Worm (Caenorhabditis elegans) whole organism, early embryonic: Measurements from ENCODE around the gene Y53G8AM.8.

Source experiments
- aly-1 ChIP-seq: sonication (generic microtip); optimal IDR thresholded peaks from 2 replicates; lab custom pipeline; 2016; ENCODE audit warnings: missing genetic modification characterization, missing compliant biosample characterization
- ama-1 ChIP-seq: fragments of 150-350 bp; optimal IDR thresholded peaks from 2 replicates; lab custom pipeline; 2014
- ceh-13 ChIP-seq: fragments of 200-800 bp; sonication (Bioruptor generic); optimal IDR thresholded peaks from 2 replicates; lab custom pipeline; 2018; ENCODE audit warnings: mild to moderate bottlenecking, missing genetic modification characterization, missing compliant biosample characterization
- ets-7 ChIP-seq: sonication (generic microtip); optimal IDR thresholded peaks from 2 replicates; lab custom pipeline; 2016; ENCODE audit warnings: missing genotype, missing genetic modification characterization, missing compliant biosample characterization
- flt-1 ChIP-seq: fragments of 200-800 bp; sonication (Bioruptor generic); IDR thresholded peaks from 2 replicates; pipeline ENCODE4 v1.3.6; 2022; ENCODE audit warnings: missing genetic modification characterization, missing compliant biosample characterization
- hmbx-1 ChIP-seq: sonication (generic microtip); optimal IDR thresholded peaks from 2 replicates; lab custom pipeline; 2016; ENCODE audit warnings: mild to moderate bottlenecking, missing genetic modification characterization, missing compliant biosample characterization
- hnd-1 ChIP-seq: sonication (generic microtip); optimal IDR thresholded peaks from 2 replicates; lab custom pipeline; 2016; ENCODE audit warnings: missing genetic modification characterization, missing compliant biosample characterization
- pes-1 ChIP-seq: fragments of 200-800 bp; sonication (Bioruptor generic); IDR thresholded peaks from 2 replicates; pipeline ENCODE4 v1.3.6; 2022; ENCODE audit warnings: missing genetic modification reagents, missing genetic modification characterization, missing compliant biosample characterization
- sea-1 ChIP-seq: fragments of 200-800 bp; sonication (Bioruptor generic); conservative IDR thresholded peaks from 2 replicates; pipeline ENCODE4 v1.3.6; 2022; ENCODE audit warnings: missing genetic modification characterization, missing compliant biosample characterization
- tbx-11 ChIP-seq: fragments of 200-800 bp; sonication (Bioruptor generic); IDR thresholded peaks from 2 replicates; pipeline ENCODE4 v1.3.6; 2022; ENCODE audit warnings: missing genetic modification characterization, missing compliant biosample characterization
- tra-4 ChIP-seq: sonication (generic microtip); optimal IDR thresholded peaks from 2 replicates; lab custom pipeline; 2017; ENCODE audit warnings: missing genetic modification characterization, missing compliant biosample characterization

- no peak for TF ChIP-seq ama-1
- no peak for TF ChIP-seq pes-1
- TF ChIP-seq tra-4 (tag; lab: Kevin White, UChicago), result no peak
- TF ChIP-seq ceh-13 (GFP tag; lab: Kevin White, UChicago), result no peak
- TF ChIP-seq flt-1 (GFP tag; lab: Robert Waterston, UW), result no peak
- TF ChIP-seq sea-1 (GFP tag; lab: Robert Waterston, UW), result no peak
- no peak for TF ChIP-seq hnd-1 (tag; lab: Kevin White, UChicago)
- TF ChIP-seq aly-1 (tag; lab: Kevin White, UChicago), result no peak
- TF ChIP-seq ets-7 (tag; lab: Kevin White, UChicago), result no peak
- TF ChIP-seq tbx-11 (GFP tag; lab: Robert Waterston, UW), result no peak
- TF ChIP-seq hmbx-1 (tag; lab: Kevin White, UChicago), result no peak
These were observed at the start of gene Y53G8AM.8 for ce11 chrIII:3278610-3279009.
